Fruit fly (Drosophila melanogaster): ENCODE measurements around the gene CG12065.

DNA sequence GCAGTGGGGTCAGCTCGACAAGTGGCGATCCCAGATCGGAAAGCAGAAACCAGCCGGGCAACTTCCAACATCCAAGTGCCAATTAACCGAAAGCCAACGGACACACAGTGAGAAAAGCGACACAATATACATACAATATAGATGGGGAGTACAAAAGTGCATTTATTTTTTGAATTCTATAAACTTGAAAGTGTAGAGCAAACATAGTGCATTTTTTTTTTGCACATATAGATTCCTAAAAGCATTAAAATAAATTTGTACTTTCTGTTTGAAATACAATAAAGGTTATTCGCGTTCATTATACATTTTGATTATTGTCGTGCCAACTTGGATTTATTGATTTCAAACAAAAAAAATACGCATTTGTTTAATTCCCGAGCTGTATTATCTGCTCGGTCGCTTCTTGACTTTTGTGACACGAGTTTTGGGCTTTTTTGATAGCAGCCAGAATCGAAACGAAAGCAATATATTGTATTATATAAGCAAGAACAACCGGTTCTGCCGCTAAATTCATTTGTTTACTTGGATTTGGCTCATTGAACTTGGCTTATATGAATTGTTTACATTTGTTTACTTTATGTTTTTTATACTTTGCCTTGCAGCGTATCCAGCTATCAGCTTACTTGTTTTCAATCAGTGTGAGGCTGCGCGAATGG, 1.0 kb upstream of the CG12065 start, which contains the start of gene spirit:
- TF ChIP-seq NfI (GFP tag; optimal IDR thresholded peaks at IDR 0.05) (no peak), ro (GFP tag; IDR thresholded peaks at IDR 0.05) (no peak), CG12236 (GFP tag; optimal IDR thresholded peaks at IDR 0.05) (no peak), HHEX (GFP tag; optimal IDR thresholded peaks at IDR 0.05) (no peak), dmrt11E (tag; optimal IDR thresholded peaks at IDR 0.05) (no peak), HmgZ (tag; optimal IDR thresholded peaks at IDR 0.05) (no peak)

Measured in whole organism, embryonic.